Worm (Caenorhabditis elegans) whole organism, late embryonic: Measurements from ENCODE around the gene sru-45.

Experiments
- ceh-22 ChIP-seq: sonication (generic microtip); optimal IDR thresholded peaks from 2 replicates; lab custom pipeline; 2017; ENCODE audit warnings: missing biosample characterization, missing genetic modification characterization
- ceh-30 ChIP-seq: fragments of 150-350 bp; optimal IDR thresholded peaks from 2 replicates; lab custom pipeline; 2014; ENCODE audit warnings: missing biosample characterization, missing genetic modification characterization
- lin-11 ChIP-seq: fragments of 200-800 bp; sonication (Bioruptor generic); optimal IDR thresholded peaks from 2 replicates; lab custom pipeline; 2018; ENCODE audit warnings: mild to moderate bottlenecking, missing genetic modification characterization, missing compliant biosample characterization
- sox-4 ChIP-seq: sonication (generic microtip); optimal IDR thresholded peaks from 2 replicates; lab custom pipeline; 2017; ENCODE audit warnings: mild to moderate bottlenecking, missing genetic modification characterization, inconsistent platforms, missing compliant biosample characterization

- no peak for TF ChIP-seq ceh-30 (tag; lab: Kevin White, UChicago)
- no peak for TF ChIP-seq lin-11 (tag; lab: Kevin White, UChicago)
- no peak for TF ChIP-seq sox-4 (tag; lab: Kevin White, UChicago)
- TF ChIP-seq ceh-22: no peak
Observed at ce11 chrV:16526858-16527257, 38.9 kb upstream of the sru-45 start, which contains the start of gene F36D3.8.
